Worm (Caenorhabditis elegans) whole organism, L4/young adult: ENCODE results near the gene C46E10.3.

Experiments
- dao-5 ChIP-seq: sonication (generic microtip); optimal IDR thresholded peaks from 2 replicates; lab custom pipeline; 2016; ENCODE audit warnings: missing genotype, missing genetic modification characterization, moderate library complexity, missing compliant biosample characterization
- him-1 ChIP-seq: sonication (generic microtip); optimal IDR thresholded peaks from 2 replicates; lab custom pipeline; 2016; ENCODE audit warnings: missing genotype, missing genetic modification reagents, missing genetic modification characterization, missing compliant biosample characterization

ce11 chrII:3736893-3737375, 15.8 kb downstream of the C46E10.3 start, which contains the start of gene F12E12.6:
- no peak for TF ChIP-seq dao-5 (tag; lab: Kevin White, UChicago)
- no peak for TF ChIP-seq him-1
